Fruit fly (Drosophila melanogaster): ENCODE measurements around the gene HP1D3csd.
A peak's percentile ranks its signal among the peaks of the same experiment; 100 is the strongest.

HP1D3csd gene

dm6 chrX:19189903-19190302 is at the start of gene HP1D3csd (continued):
- TF ChIP-seq CG1529 (GFP tag; optimal IDR thresholded peaks at IDR 0.05), result no peak
- no peak for TF ChIP-seq CG11247 (GFP tag; IDR thresholded peaks at IDR 0.05)
- TF ChIP-seq CG11723 (GFP tag; optimal IDR thresholded peaks at IDR 0.05), result no peak
- TF ChIP-seq Rx (GFP tag; IDR thresholded peaks at IDR 0.05), result no peak
- TF ChIP-seq Optix (GFP tag; IDR thresholded peaks at IDR 0.05), result no peak
- peak; percentile 33 for TF ChIP-seq Abd-B (GFP tag; optimal IDR thresholded peaks at IDR 0.05)
- TF ChIP-seq CG2889 (GFP tag; IDR thresholded peaks at IDR 0.05), result no peak
- TF ChIP-seq Aef1 (GFP tag; IDR thresholded peaks at IDR 0.05), result no peak
- no peak for TF ChIP-seq Atf6 (GFP tag; IDR thresholded peaks at IDR 0.05)
- no peak for TF ChIP-seq CG17829 (tag; optimal IDR thresholded peaks at IDR 0.05)
- TF ChIP-seq knrl (GFP tag; IDR thresholded peaks at IDR 0.05; ENCODE audit: partially characterized antibody), result 0 out of 3 replicates have a peak, but pooled peaks have one; percentile 9
- TF ChIP-seq gro (GFP tag; optimal IDR thresholded peaks at IDR 0.05), result no peak
- no peak for TF ChIP-seq CG2120 (GFP tag; optimal IDR thresholded peaks at IDR 0.05)
- TF ChIP-seq CG18619 (GFP tag; optimal IDR thresholded peaks at IDR 0.05), result no peak
- TF ChIP-seq CG7928 (GFP tag; optimal IDR thresholded peaks at IDR 0.05), result no peak
- no peak for TF ChIP-seq HLHmδ (GFP tag; optimal IDR thresholded peaks at IDR 0.05)
- no peak for TF ChIP-seq Bteb2 (GFP tag; optimal IDR thresholded peaks at IDR 0.05)
- peak; percentile 12 for TF ChIP-seq grn (GFP tag; optimal IDR thresholded peaks at IDR 0.05)
- no peak for TF ChIP-seq wek (GFP tag; optimal IDR thresholded peaks at IDR 0.05)
- TF ChIP-seq CG10366 (GFP tag; IDR thresholded peaks at IDR 0.05), result no peak
- TF ChIP-seq Opbp (GFP tag; IDR thresholded peaks at IDR 0.05; ENCODE audit: partially characterized antibody), result no peak
- TF ChIP-seq CG6689 (GFP tag; IDR thresholded peaks at IDR 0.05), result no peak
- TF ChIP-seq nmo (GFP tag; optimal IDR thresholded peaks at IDR 0.05), result peak; percentile 3
- TF ChIP-seq CG4404 (GFP tag; IDR thresholded peaks at IDR 0.05), result no peak
- TF ChIP-seq Dp (GFP tag; optimal IDR thresholded peaks at IDR 0.05), result peak; percentile 13
- no peak for TF ChIP-seq Ptx1 (GFP tag; IDR thresholded peaks at IDR 0.05)
- no peak for TF ChIP-seq CG1603 (tag; optimal IDR thresholded peaks at IDR 0.05)
- no peak for TF ChIP-seq CG30020 (tag; optimal IDR thresholded peaks at IDR 0.05)
- no peak for TF ChIP-seq crol (GFP tag; IDR thresholded peaks at IDR 0.05)
- TF ChIP-seq sim (GFP tag; IDR thresholded peaks at IDR 0.05), result no peak
- no peak for TF ChIP-seq CG3407 (GFP tag; optimal IDR thresholded peaks at IDR 0.05)
- TF ChIP-seq Hr51 (GFP tag; optimal IDR thresholded peaks at IDR 0.05), result no peak
- TF ChIP-seq bcd (GFP tag; optimal IDR thresholded peaks at IDR 0.05), result no peak
- no peak for TF ChIP-seq Sry-δ (GFP tag; optimal IDR thresholded peaks at IDR 0.05)
- TF ChIP-seq CG9437 (GFP tag; optimal IDR thresholded peaks at IDR 0.05), result no peak
- peak; percentile 84 for TF ChIP-seq phol (tag; optimal IDR thresholded peaks at IDR 0.05)
- peak in 1 of 2 experiments; percentile 38 for TF ChIP-seq Pdp1 (GFP tag; optimal IDR thresholded peaks at IDR 0.05)
- no peak for TF ChIP-seq Ada2b (GFP tag; IDR thresholded peaks at IDR 0.05)
- TF ChIP-seq ase (GFP tag; IDR thresholded peaks at IDR 0.05), result no peak
- TF ChIP-seq pan (optimal IDR thresholded peaks at IDR 0.05), result no peak
- TF ChIP-seq pan (GFP tag; optimal IDR thresholded peaks at IDR 0.05 in 1 of 2, IDR thresholded peaks at IDR 0.05 in 1 of 2), result no peak
- no peak for TF ChIP-seq CG1024 (GFP tag; IDR thresholded peaks at IDR 0.05)
- TF ChIP-seq Dref (GFP tag; IDR thresholded peaks at IDR 0.05), result no peak
- peak; percentile 39 for TF ChIP-seq sqz (GFP tag; optimal IDR thresholded peaks at IDR 0.05)
- no peak for TF ChIP-seq Awh (GFP tag; IDR thresholded peaks at IDR 0.05)
- no peak for TF ChIP-seq scrt (GFP tag; optimal IDR thresholded peaks at IDR 0.05)
- TF ChIP-seq CG17361 (GFP tag; IDR thresholded peaks at IDR 0.05), result no peak
- TF ChIP-seq usp (GFP tag; optimal IDR thresholded peaks at IDR 0.05), result no peak
- no peak for TF ChIP-seq CG10654 (GFP tag; optimal IDR thresholded peaks at IDR 0.05)
- TF ChIP-seq bigmax (GFP tag; optimal IDR thresholded peaks at IDR 0.05), result no peak
- no peak for TF ChIP-seq CG34224 (GFP tag; IDR thresholded peaks at IDR 0.05; ENCODE audit: partially characterized antibody)
- TF ChIP-seq onecut (GFP tag; IDR thresholded peaks at IDR 0.05), result no peak
